Fruit fly (Drosophila melanogaster) whole organism, embryonic: ENCODE data around the gene Grip91.

Experiments used
- Atf-2 ChIP-seq: fragments of 200-800 bp; sonication (Bioruptor generic); optimal IDR thresholded peaks from 2 replicates; lab custom pipeline; 2016; ENCODE audit warnings: missing biosample characterization, missing genetic modification characterization
- CG10979 ChIP-seq: fragments of 200-800 bp; sonication (Bioruptor generic); optimal IDR thresholded peaks from 2 replicates; lab custom pipeline; 2018; ENCODE audit warnings: missing biosample characterization, mild to moderate bottlenecking, missing genetic modification characterization, moderate library complexity
- CG11695 ChIP-seq: fragments of 200-800 bp; sonication (Bioruptor generic); IDR thresholded peaks from 3 replicates; pipeline ENCODE4 v1.3.6; 2022; ENCODE audit warnings: missing biosample characterization, missing genetic modification characterization
- CG13296 ChIP-seq: fragments of 200-800 bp; sonication (Bioruptor generic); optimal IDR thresholded peaks from 3 replicates; lab custom pipeline; 2018; ENCODE audit warnings: missing biosample characterization, mild to moderate bottlenecking, missing genetic modification characterization
- CG17361 ChIP-seq: fragments of 200-800 bp; sonication (Bioruptor generic); IDR thresholded peaks from 3 replicates; pipeline ENCODE4 v1.3.6; 2022; ENCODE audit warnings: missing biosample characterization, missing genetic modification characterization
- CG17912 ChIP-seq: fragments of 200-800 bp; sonication (Bioruptor generic); optimal IDR thresholded peaks from 2 replicates; lab custom pipeline; 2018; ENCODE audit warnings: missing biosample characterization, mild to moderate bottlenecking, missing genetic modification characterization
- CG2120 ChIP-seq: fragments of 200-800 bp; sonication (Bioruptor generic); optimal IDR thresholded peaks from 3 replicates; lab custom pipeline; 2016; ENCODE audit warnings: missing biosample characterization, missing genetic modification characterization
- CG32772 ChIP-seq: fragments of 200-800 bp; sonication (Bioruptor generic); IDR thresholded peaks from 2 replicates; pipeline ENCODE4 v1.3.6; 2022; ENCODE audit warnings: missing biosample characterization, missing genetic modification characterization
- CG4424 ChIP-seq: fragments of 200-800 bp; sonication (Bioruptor generic); optimal IDR thresholded peaks from 3 replicates; lab custom pipeline; 2016; ENCODE audit warnings: missing biosample characterization, missing genetic modification characterization
- CG4707 ChIP-seq: fragments of 200-800 bp; sonication (Bioruptor generic); optimal IDR thresholded peaks from 2 replicates; lab custom pipeline; 2018; ENCODE audit warnings: missing biosample characterization, mild to moderate bottlenecking, missing genetic modification characterization, moderate library complexity
- CG5180 ChIP-seq: fragments of 200-800 bp; sonication (Bioruptor generic); optimal IDR thresholded peaks from 3 replicates; lab custom pipeline; 2017; ENCODE audit warnings: missing biosample characterization, missing genetic modification characterization, mild to moderate bottlenecking, moderate library complexity, missing genetic modification reagents
- CG7372 ChIP-seq: fragments of 200-800 bp; sonication (Bioruptor generic); IDR thresholded peaks from 2 replicates; pipeline ENCODE4 v1.3.6; 2022; ENCODE audit warnings: missing biosample characterization, missing genetic modification characterization
- CG7556 ChIP-seq: fragments of 200-800 bp; sonication (Bioruptor generic); optimal IDR thresholded peaks from 2 replicates; lab custom pipeline; 2017; ENCODE audit warnings: missing biosample characterization, mild to moderate bottlenecking, missing genetic modification characterization
- CG7839 ChIP-seq: fragments of 200-800 bp; sonication (Bioruptor generic); optimal IDR thresholded peaks from 3 replicates; lab custom pipeline; 2018; ENCODE audit warnings: missing biosample characterization, mild to moderate bottlenecking, missing genetic modification characterization, moderate library complexity
- CG8281 ChIP-seq: fragments of 200-800 bp; sonication (Bioruptor generic); optimal IDR thresholded peaks from 2 replicates; lab custom pipeline; 2018; ENCODE audit warnings: missing biosample characterization, mild to moderate bottlenecking, missing genetic modification characterization, moderate library complexity
- CoRest ChIP-seq: fragments of 200-800 bp; sonication (Bioruptor generic); optimal IDR thresholded peaks from 3 replicates; lab custom pipeline; 2018; ENCODE audit warnings: missing biosample characterization, mild to moderate bottlenecking, missing genetic modification characterization, moderate library complexity
- Dek ChIP-seq: fragments of 200-800 bp; sonication (Bioruptor generic); optimal IDR thresholded peaks from 3 replicates; lab custom pipeline; 2019; ENCODE audit warnings: missing biosample characterization, mild to moderate bottlenecking, missing genetic modification characterization, moderate library complexity
- Dll ChIP-seq: fragments of 200-800 bp; sonication (Bioruptor generic); IDR thresholded peaks from 4 replicates; pipeline ENCODE4 v1.3.6; 2022; ENCODE audit warnings: missing biosample characterization, missing genetic modification characterization; ENCODE audit not compliant: partially characterized antibody
- Eip74EF ChIP-seq, 2 experiments: fragments of 200-800 bp in 1 of 2; fragments of >200 bp in 1 of 2; sonication (Bioruptor generic) in 1 of 2; optimal IDR thresholded peaks; 2 replicates each; lab custom pipeline; 2017 to 2019; ENCODE audit warnings: missing biosample characterization in 2 of 2, missing genetic modification characterization in 2 of 2, mild to moderate bottlenecking in 1 of 2, moderate library complexity in 1 of 2
- H15 ChIP-seq: fragments of 200-800 bp; sonication (Bioruptor generic); IDR thresholded peaks from 3 replicates; pipeline ENCODE4 v1.3.6; 2022; ENCODE audit warnings: missing biosample characterization, missing genetic modification characterization
- H2.0 ChIP-seq: fragments of 200-800 bp; sonication (Bioruptor generic); IDR thresholded peaks from 2 replicates; pipeline ENCODE4 v1.3.6; 2022; ENCODE audit warnings: missing biosample characterization, missing genetic modification characterization
- Hey ChIP-seq: fragments of 200-800 bp; sonication (Bioruptor generic); optimal IDR thresholded peaks from 3 replicates; lab custom pipeline; 2018; ENCODE audit warnings: missing biosample characterization, mild to moderate bottlenecking, missing genetic modification characterization
- HmgD ChIP-seq: fragments of 200-800 bp; sonication (Bioruptor generic); optimal IDR thresholded peaks from 3 replicates; lab custom pipeline; 2016; ENCODE audit warnings: missing biosample characterization, missing genetic modification characterization
- Hmr ChIP-seq: fragments of 200-800 bp; sonication (Bioruptor generic); optimal IDR thresholded peaks from 3 replicates; lab custom pipeline; 2017; ENCODE audit warnings: mild to moderate bottlenecking, missing biosample characterization, missing genetic modification reagents, missing genetic modification characterization
- Hsf ChIP-seq: fragments of 200-800 bp; sonication (Bioruptor generic); optimal IDR thresholded peaks from 3 replicates; lab custom pipeline; 2016; ENCODE audit warnings: missing biosample characterization, missing genetic modification characterization
- Mes4 ChIP-seq: fragments of 200-800 bp; sonication (Bioruptor generic); optimal IDR thresholded peaks from 2 replicates; lab custom pipeline; 2016; ENCODE audit warnings: missing biosample characterization, missing genetic modification characterization
- Oli ChIP-seq: fragments of 200-800 bp; sonication (Bioruptor generic); optimal IDR thresholded peaks from 2 replicates; lab custom pipeline; 2018; ENCODE audit warnings: missing biosample characterization, mild to moderate bottlenecking, missing genetic modification characterization, moderate library complexity
- Sox102F ChIP-seq: fragments of 200-800 bp; sonication (Bioruptor generic); optimal IDR thresholded peaks from 2 replicates; lab custom pipeline; 2018; ENCODE audit warnings: missing biosample characterization, mild to moderate bottlenecking, missing genetic modification characterization, moderate library complexity
- Trl ChIP-seq, 3 experiments: fragments of >200 bp in 2 of 3; fragments of 200-800 bp in 1 of 3; sonication (Bioruptor generic) in 1 of 3; optimal IDR thresholded peaks; 2 replicates in 1 of 3; 3 replicates in 2 of 3; lab custom pipeline; 2016 to 2017; ENCODE audit warnings: missing biosample characterization in 1 of 3, missing genetic modification characterization in 1 of 3
- Xbp1 ChIP-seq: fragments of 200-800 bp; sonication (Bioruptor generic); optimal IDR thresholded peaks from 3 replicates; lab custom pipeline; 2016; ENCODE audit warnings: missing biosample characterization, mild to moderate bottlenecking, missing genetic modification characterization
- ase ChIP-seq: fragments of 200-800 bp; sonication (Bioruptor generic); IDR thresholded peaks from 3 replicates; pipeline ENCODE4 v1.3.6; 2022; ENCODE audit warnings: missing biosample characterization, missing genetic modification characterization
- chm ChIP-seq: fragments of 200-800 bp; sonication (Bioruptor generic); IDR thresholded peaks from 2 replicates; pipeline ENCODE4 v1.3.6; 2022; ENCODE audit warnings: missing biosample characterization, missing genetic modification characterization
- esg ChIP-seq: fragments of 200-800 bp; sonication (Bioruptor generic); conservative IDR thresholded peaks from 2 replicates; pipeline ENCODE4 v1.3.6; 2022; ENCODE audit warnings: missing biosample characterization, missing genetic modification characterization
- ewg ChIP-seq: fragments of 200-800 bp; sonication (Bioruptor generic); optimal IDR thresholded peaks from 3 replicates; lab custom pipeline; 2017; ENCODE audit warnings: mild to moderate bottlenecking, missing biosample characterization, missing genetic modification reagents, missing genetic modification characterization
- jing ChIP-seq: fragments of 200-800 bp; sonication (Bioruptor generic); optimal IDR thresholded peaks from 2 replicates; lab custom pipeline; 2018; ENCODE audit warnings: missing biosample characterization, mild to moderate bottlenecking, missing genetic modification characterization
- lmd ChIP-seq: fragments of 200-800 bp; sonication (Bioruptor generic); IDR thresholded peaks from 2 replicates; pipeline ENCODE4 v1.3.6; 2022; ENCODE audit warnings: missing biosample characterization, missing genetic modification characterization
- oc ChIP-seq: fragments of 200-800 bp; sonication (Bioruptor generic); optimal IDR thresholded peaks from 2 replicates; lab custom pipeline; 2018; ENCODE audit warnings: missing biosample characterization, mild to moderate bottlenecking, missing genetic modification characterization, moderate library complexity
- pan ChIP-seq, 4 experiments: fragments of >200 bp in 3 of 4; fragments of 200-800 bp in 1 of 4; sonication (Bioruptor generic) in 1 of 4; optimal IDR thresholded peaks in 3 of 4; IDR thresholded peaks in 1 of 4; 2 replicates each; pipeline versions ENCODE4 v1.3.6 to Lab custom; 2017 to 2022; ENCODE audit warnings: missing biosample characterization in 2 of 4, missing genetic modification characterization in 2 of 4, mixed read lengths in 1 of 4
- pita ChIP-seq: fragments of 200-800 bp; sonication (Bioruptor generic); optimal IDR thresholded peaks from 2 replicates; lab custom pipeline; 2017; ENCODE audit warnings: missing biosample characterization, mild to moderate bottlenecking, missing genetic modification characterization
- rib ChIP-seq: fragments of 200-800 bp; sonication (Bioruptor generic); IDR thresholded peaks from 2 replicates; pipeline ENCODE4 v1.3.6; 2022; ENCODE audit warnings: missing biosample characterization, missing genetic modification characterization
- salm ChIP-seq: fragments of 200-800 bp; sonication (Bioruptor generic); optimal IDR thresholded peaks from 2 replicates; lab custom pipeline; 2018; ENCODE audit warnings: missing biosample characterization, mild to moderate bottlenecking, missing genetic modification characterization
- sc ChIP-seq, 3 experiments: fragments of >200 bp in 2 of 3; fragments of 200-800 bp in 1 of 3; sonication (Bioruptor generic) in 1 of 3; optimal IDR thresholded peaks; 2 replicates in 2 of 3; 3 replicates in 1 of 3; lab custom pipeline; 2017; ENCODE audit warnings: mild to moderate bottlenecking in 1 of 3, missing biosample characterization in 1 of 3, missing genetic modification characterization in 1 of 3, missing genetic modification reagents in 1 of 3
- sd ChIP-seq: fragments of 200-800 bp; sonication (Bioruptor generic); optimal IDR thresholded peaks from 3 replicates; lab custom pipeline; 2018; ENCODE audit warnings: missing biosample characterization, mild to moderate bottlenecking, missing genetic modification characterization, moderate library complexity
- sens ChIP-seq: fragments of 200-800 bp; sonication (Bioruptor generic); peaks from one replicate; lab custom pipeline; 2016; ENCODE audit warnings: missing biosample characterization, missing genetic modification characterization
- tin ChIP-seq: fragments of 200-800 bp; sonication (Bioruptor generic); optimal IDR thresholded peaks from 3 replicates; lab custom pipeline; 2016; ENCODE audit warnings: missing biosample characterization, missing genetic modification characterization
- wor ChIP-seq: fragments of 200-800 bp; sonication (Bioruptor generic); IDR thresholded peaks from 2 replicates; pipeline ENCODE4 v1.3.6; 2022; ENCODE audit warnings: missing biosample characterization, missing genetic modification characterization
- zf30C ChIP-seq: fragments of 200-800 bp; sonication (Bioruptor generic); optimal IDR thresholded peaks from 3 replicates; lab custom pipeline; 2018; ENCODE audit warnings: missing biosample characterization, mild to moderate bottlenecking, missing genetic modification characterization

Gene Grip91

dm6 chrX:13764397-13765119, 20.1 kb upstream of the Grip91 start (continued):
- TF ChIP-seq HmgD (GFP tag; lab: Kevin White, UChicago) (no peak), Sox102F (GFP tag; lab: Kevin White, UChicago) (peak; percentile 79), Dll (GFP tag; lab: Robert Waterston, UW) (no peak), salm (tag; lab: Kevin White, UChicago) (peak; percentile 27), lmd (GFP tag; lab: Robert Waterston, UW) (peak; percentile 21; the same call in 1 of the 2 replicates), CG11695 (GFP tag; lab: Robert Waterston, UW) (peak; percentile 57; the same call in 1 of the 3 replicates), rib (GFP tag; lab: Robert Waterston, UW) (no peak), CG5180 (peak; percentile 14), CG4424 (GFP tag; lab: Kevin White, UChicago) (peak; percentile 65), CG7372 (no peak), CG13296 (GFP tag; lab: Kevin White, UChicago) (peak; percentile 39), oc (tag; lab: Kevin White, UChicago) (peak; percentile 36), esg (GFP tag; lab: Robert Waterston, UW) (peak; percentile 41; the same call in 1 of the 2 replicates), CG17912 (no peak), Dek (peak; percentile 3), wor (GFP tag; lab: Robert Waterston, UW) (peak; percentile 18; the same call in 1 of the 2 replicates), sd (tag; lab: Kevin White, UChicago) (peak; percentile 41), pan (optimal IDR thresholded peaks at IDR 0.05; lab: Kevin White, UChicago) (no peak), pan (GFP tag; optimal IDR thresholded peaks at IDR 0.05 in 1 of 2, IDR thresholded peaks at IDR 0.05 in 1 of 2) (peak in 1 of 2 experiments; percentile 56), tin (GFP tag; lab: Kevin White, UChicago) (peak; percentile 4), Mes4 (GFP tag; lab: Kevin White, UChicago) (no peak), Hmr (GFP tag; lab: Kevin White, UChicago) (peak; percentile 35), CoRest (peak; percentile 48), ase (GFP tag; lab: Robert Waterston, UW) (peak; percentile 33; the same call in 1 of the 3 replicates), chm (GFP tag; lab: Robert Waterston, UW) (peak; percentile 28; the same call in 1 of the 2 replicates), CG10979 (tag; lab: Kevin White, UChicago) (peak; percentile 53), CG7839 (tag; lab: Kevin White, UChicago) (peak; percentile 64), Trl (optimal IDR thresholded peaks at IDR 0.05; lab: Kevin White, UChicago) (no peak), Trl (GFP tag; optimal IDR thresholded peaks at IDR 0.05; lab: Kevin White, UChicago) (peak; percentile 5), Xbp1 (GFP tag; lab: Kevin White, UChicago) (peak; percentile 58), Hey (no peak), CG17361 (GFP tag; lab: Robert Waterston, UW) (no peak; the same call in 2 of the 3 replicates), CG4707 (GFP tag; lab: Kevin White, UChicago) (peak; percentile 37), H15 (GFP tag; lab: Robert Waterston, UW) (0 out of 3 replicates have a peak, but pooled peaks have one; percentile 29), sc (optimal IDR thresholded peaks at IDR 0.05; lab: Kevin White, UChicago) (no peak), sc (GFP tag; optimal IDR thresholded peaks at IDR 0.05; lab: Kevin White, UChicago) (peak; percentile 19), H2.0 (GFP tag; lab: Robert Waterston, UW) (0 out of 2 replicates have a peak, but pooled peaks have one; percentile 20), CG32772 (GFP tag; lab: Robert Waterston, UW) (peak; percentile 40), zf30C (GFP tag; lab: Kevin White, UChicago) (no peak), Eip74EF (GFP tag; optimal IDR thresholded peaks at IDR 0.05; lab: Kevin White, UChicago) (no peak), CG2120 (peak; percentile 31), Atf-2 (peak; percentile 19), pita (GFP tag; lab: Kevin White, UChicago) (no peak), CG8281 (tag; lab: Kevin White, UChicago) (peak; percentile 9), Oli (tag; lab: Kevin White, UChicago) (peak; percentile 38), CG7556 (GFP tag; lab: Kevin White, UChicago) (peak; percentile 29), jing (GFP tag; lab: Kevin White, UChicago) (peak; percentile 0), sens (peak; percentile 81), Hsf (GFP tag; lab: Kevin White, UChicago) (no peak), ewg (GFP tag; lab: Kevin White, UChicago) (peak; percentile 2)
